Fruit fly (Drosophila melanogaster) whole organism, prepupa: ENCODE results near the gene CG31861.
A peak's percentile ranks its signal among the peaks of the same experiment; 100 is the strongest.

Experiments used
- CG11294 ChIP-seq: fragments of 200-800 bp; sonication (Bioruptor generic); IDR thresholded peaks from 2 replicates; pipeline ENCODE4 v1.3.6; 2022; ENCODE audit warnings: missing biosample characterization, missing genetic modification characterization
- CG11902 ChIP-seq: fragments of 200-800 bp; sonication (Bioruptor generic); optimal IDR thresholded peaks from 3 replicates; lab custom pipeline; 2016; ENCODE audit warnings: missing biosample characterization, missing genetic modification characterization
- CG16779 ChIP-seq: fragments of 200-800 bp; sonication (Bioruptor generic); optimal IDR thresholded peaks from 3 replicates; lab custom pipeline; 2017; ENCODE audit warnings: missing biosample characterization, mild to moderate bottlenecking, missing genetic modification characterization
- CG34406 ChIP-seq: fragments of 200-800 bp; sonication (Bioruptor generic); optimal IDR thresholded peaks from 3 replicates; lab custom pipeline; 2016; ENCODE audit warnings: missing biosample characterization, missing genetic modification characterization
- CG3919 ChIP-seq: fragments of 200-800 bp; sonication (Bioruptor generic); optimal IDR thresholded peaks from 3 replicates; lab custom pipeline; 2016; ENCODE audit warnings: missing biosample characterization, missing genetic modification characterization
- CG4318 ChIP-seq: fragments of 200-800 bp; sonication (Bioruptor generic); optimal IDR thresholded peaks from 3 replicates; lab custom pipeline; 2017; ENCODE audit warnings: missing biosample characterization, mild to moderate bottlenecking, missing genetic modification characterization
- CG6163 ChIP-seq: fragments of 200-800 bp; sonication (Bioruptor generic); IDR thresholded peaks from 3 replicates; pipeline ENCODE4 v1.3.6; 2022; ENCODE audit warnings: missing biosample characterization, missing genetic modification characterization
- CG6792 ChIP-seq: fragments of 200-800 bp; sonication (Bioruptor generic); optimal IDR thresholded peaks from 3 replicates; lab custom pipeline; 2016; ENCODE audit warnings: missing biosample characterization, missing genetic modification characterization
- CG8319 ChIP-seq: fragments of 200-800 bp; sonication (Bioruptor generic); optimal IDR thresholded peaks from 3 replicates; lab custom pipeline; 2016; ENCODE audit warnings: missing biosample characterization, missing genetic modification characterization
- CG8632 ChIP-seq: fragments of 200-800 bp; sonication (Bioruptor generic); optimal IDR thresholded peaks from 3 replicates; lab custom pipeline; 2016; ENCODE audit warnings: missing biosample characterization, missing genetic modification characterization
- Eip78C ChIP-seq: fragments of 200-800 bp; sonication (Bioruptor generic); peaks from one replicate; lab custom pipeline; 2016; ENCODE audit warnings: missing biosample characterization, missing genetic modification characterization
- Ets96B ChIP-seq: fragments of 200-800 bp; optimal IDR thresholded peaks from 2 replicates; lab custom pipeline; 2019; ENCODE audit warnings: missing biosample characterization, mild to moderate bottlenecking, missing genetic modification characterization, moderate library complexity
- Hr39 ChIP-seq: fragments of 200-800 bp; sonication (Bioruptor generic); optimal IDR thresholded peaks from 2 replicates; lab custom pipeline; 2016; ENCODE audit warnings: missing biosample characterization, missing genetic modification characterization
- Hr4 ChIP-seq: fragments of 200-800 bp; sonication (Bioruptor generic); optimal IDR thresholded peaks from 3 replicates; lab custom pipeline; 2016; ENCODE audit warnings: missing biosample characterization, missing genetic modification characterization
- Met ChIP-seq: fragments of 200-800 bp; sonication (Bioruptor generic); optimal IDR thresholded peaks from 3 replicates; lab custom pipeline; 2016; ENCODE audit warnings: missing biosample characterization, missing genetic modification characterization
- OdsH ChIP-seq: fragments of 200-800 bp; sonication (Bioruptor generic); optimal IDR thresholded peaks from 3 replicates; lab custom pipeline; 2016; ENCODE audit warnings: missing biosample characterization, missing genetic modification characterization
- Smox ChIP-seq: fragments of 200-800 bp; sonication (Bioruptor generic); optimal IDR thresholded peaks from 3 replicates; lab custom pipeline; 2016; ENCODE audit warnings: missing biosample characterization, missing genetic modification characterization
- Sox15 ChIP-seq: fragments of 200-800 bp; sonication (Bioruptor generic); optimal IDR thresholded peaks from 3 replicates; lab custom pipeline; 2016; ENCODE audit warnings: missing biosample characterization, missing genetic modification characterization
- achi ChIP-seq: fragments of 200-800 bp; sonication (Bioruptor generic); optimal IDR thresholded peaks from 3 replicates; lab custom pipeline; 2016; ENCODE audit warnings: missing biosample characterization, missing genetic modification characterization
- acj6 ChIP-seq: fragments of 200-800 bp; sonication (Bioruptor generic); optimal IDR thresholded peaks from 3 replicates; lab custom pipeline; 2016; ENCODE audit warnings: missing biosample characterization, missing genetic modification characterization
- cyc ChIP-seq: fragments of 200-800 bp; sonication (Bioruptor generic); optimal IDR thresholded peaks from 3 replicates; lab custom pipeline; 2016; ENCODE audit warnings: missing biosample characterization, missing genetic modification characterization
- dsx ChIP-seq: fragments of 200-800 bp; optimal IDR thresholded peaks from 3 replicates; lab custom pipeline; 2019; ENCODE audit warnings: missing biosample characterization, mild to moderate bottlenecking, missing genetic modification characterization, moderate library complexity; ENCODE audit not compliant: poor library complexity, severe bottlenecking
- esn ChIP-seq: fragments of 200-800 bp; sonication (Bioruptor generic); optimal IDR thresholded peaks from 2 replicates; lab custom pipeline; 2016; ENCODE audit warnings: missing biosample characterization, mild to moderate bottlenecking, missing genetic modification characterization, moderate library complexity
- fd85E ChIP-seq: fragments of 200-800 bp; sonication (Bioruptor generic); optimal IDR thresholded peaks from 3 replicates; lab custom pipeline; 2016; ENCODE audit warnings: missing biosample characterization, missing genetic modification characterization
- fkh ChIP-seq: fragments of 200-800 bp; sonication (Bioruptor generic); optimal IDR thresholded peaks from 3 replicates; lab custom pipeline; 2017; ENCODE audit warnings: missing biosample characterization, mild to moderate bottlenecking, missing genetic modification characterization, moderate library complexity
- net ChIP-seq: fragments of 200-800 bp; sonication (Bioruptor generic); optimal IDR thresholded peaks from 3 replicates; lab custom pipeline; 2016; ENCODE audit warnings: missing biosample characterization, missing genetic modification characterization
- pdm3 ChIP-seq: fragments of 200-800 bp; sonication (Bioruptor generic); optimal IDR thresholded peaks from 3 replicates; lab custom pipeline; 2016; ENCODE audit warnings: missing biosample characterization, missing genetic modification characterization
- salr ChIP-seq, 2 experiments: fragments of 200-800 bp; sonication (Bioruptor generic); optimal IDR thresholded peaks; 3 replicates each; lab custom pipeline; 2016 to 2018; ENCODE audit warnings: missing biosample characterization in 2 of 2, missing genetic modification characterization in 2 of 2, mild to moderate bottlenecking in 1 of 2
- ss ChIP-seq, 2 experiments: fragments of 200-800 bp; sonication (Bioruptor generic); optimal IDR thresholded peaks; 2 replicates in 1 of 2; 3 replicates in 1 of 2; lab custom pipeline; 2017 to 2018; ENCODE audit warnings: mild to moderate bottlenecking in 2 of 2, missing biosample characterization in 2 of 2, missing genetic modification characterization in 2 of 2, moderate library complexity in 1 of 2
- svp ChIP-seq: fragments of 200-800 bp; sonication (Bioruptor generic); peaks from one replicate; lab custom pipeline; 2016; ENCODE audit warnings: missing biosample characterization, missing genetic modification characterization
- topi ChIP-seq: fragments of 200-800 bp; sonication (Bioruptor generic); optimal IDR thresholded peaks from 3 replicates; lab custom pipeline; 2016; ENCODE audit warnings: missing biosample characterization, missing genetic modification characterization

CG31861 gene

dm6 chr2L:12192978-12193377 lies 31.4 kb downstream of the CG31861 start (continued):
- no peak for TF ChIP-seq net (GFP tag; lab: Kevin White, UChicago)
- TF ChIP-seq Ets96B (tag; lab: Kevin White, UChicago) = peak; percentile 43
- no peak for TF ChIP-seq CG34406 (GFP tag; lab: Kevin White, UChicago)
- peak; percentile 21 for TF ChIP-seq CG6792 (GFP tag; lab: Kevin White, UChicago)
- no peak for TF ChIP-seq cyc
- no peak for TF ChIP-seq CG8319 (GFP tag; lab: Kevin White, UChicago)
- no peak for TF ChIP-seq CG4318 (GFP tag; lab: Kevin White, UChicago)
- no peak for TF ChIP-seq CG8632 (GFP tag; lab: Kevin White, UChicago)
- peak; percentile 68 for TF ChIP-seq Eip78C (GFP tag; lab: Kevin White, UChicago)
- no peak for TF ChIP-seq CG11902 (GFP tag; lab: Kevin White, UChicago)
- TF ChIP-seq topi = peak; percentile 40
- TF ChIP-seq pdm3 (GFP tag; lab: Kevin White, UChicago) = peak; percentile 41
- peak; percentile 80 for TF ChIP-seq svp (GFP tag; lab: Kevin White, UChicago)
- peak; percentile 31 for TF ChIP-seq acj6 (GFP tag; lab: Kevin White, UChicago)

dm6 chr2L:12194858-12195257 lies 33.3 kb downstream of the CG31861 start:
- TF ChIP-seq fkh (GFP tag; lab: Kevin White, UChicago) (peak; percentile 61), svp (GFP tag; lab: Kevin White, UChicago) (peak; percentile 17), fd85E (GFP tag; lab: Kevin White, UChicago) (no peak)

dm6 chr2L:12200990-12201389 lies 39.4 kb downstream of the CG31861 start:
- no peak for TF ChIP-seq dsx (GFP tag; lab: Kevin White, UChicago)
- TF ChIP-seq salr (GFP tag; optimal IDR thresholded peaks at IDR 0.05; lab: Kevin White, UChicago) = no peak
- no peak for TF ChIP-seq Sox15 (GFP tag; lab: Kevin White, UChicago)
- no peak for TF ChIP-seq esn (GFP tag; lab: Kevin White, UChicago)
- no peak for TF ChIP-seq Met (GFP tag; lab: Kevin White, UChicago)
- TF ChIP-seq Smox = no peak
- no peak for TF ChIP-seq Hr4 (GFP tag; lab: Kevin White, UChicago)
- TF ChIP-seq, all 60 proteins: peak for 0

dm6 chr2L:12207549-12207948 lies 46.0 kb downstream of the CG31861 start, which contains the start of gene CG31759:
TSS of gene CG31759 (plus strand) at chr2L:12207709.
- no peak for TF ChIP-seq CG6163 (GFP tag; lab: Robert Waterston, UW)
- TF ChIP-seq esn (GFP tag; lab: Kevin White, UChicago) = no peak
- no peak for TF ChIP-seq CG3919
- TF ChIP-seq net (GFP tag; lab: Kevin White, UChicago) = no peak
- TF ChIP-seq CG11294 (GFP tag; lab: Robert Waterston, UW) = no peak
- no peak for TF ChIP-seq CG16779 (tag; lab: Kevin White, UChicago)
- TF ChIP-seq svp (GFP tag; lab: Kevin White, UChicago) = no peak
- TF ChIP-seq CG34406 (GFP tag; lab: Kevin White, UChicago) = no peak
- TF ChIP-seq OdsH (GFP tag; lab: Kevin White, UChicago) = no peak
- TF ChIP-seq CG8319 (GFP tag; lab: Kevin White, UChicago) = no peak
- no peak for TF ChIP-seq salr (GFP tag; optimal IDR thresholded peaks at IDR 0.05; lab: Kevin White, UChicago)
- no peak for TF ChIP-seq ss (GFP tag; optimal IDR thresholded peaks at IDR 0.05; lab: Kevin White, UChicago)
- no peak for TF ChIP-seq Sox15 (GFP tag; lab: Kevin White, UChicago)
- TF ChIP-seq Hr39 = no peak
- TF ChIP-seq CG11902 (GFP tag; lab: Kevin White, UChicago) = no peak
- no peak for TF ChIP-seq topi
- TF ChIP-seq achi (GFP tag; lab: Kevin White, UChicago) = no peak
